Worm (Caenorhabditis elegans) whole organism, late embryonic: Measurements from ENCODE around the gene arl-3.

Source experiments
- ahr-1 ChIP-seq: sonication (generic microtip); optimal IDR thresholded peaks from 2 replicates; lab custom pipeline; 2016; ENCODE audit warnings: missing genetic modification characterization, missing compliant biosample characterization
- ama-1 ChIP-seq: fragments of 150-350 bp; optimal IDR thresholded peaks from 2 replicates; lab custom pipeline; 2014
- ceh-2 ChIP-seq: sonication (generic microtip); optimal IDR thresholded peaks from 2 replicates; lab custom pipeline; 2016; ENCODE audit warnings: missing genotype, missing genetic modification characterization, missing compliant biosample characterization
- dmd-4 ChIP-seq: sonication (generic microtip); optimal IDR thresholded peaks from 2 replicates; lab custom pipeline; 2016; ENCODE audit warnings: borderline replicate concordance, missing genetic modification characterization, missing compliant biosample characterization
- ets-4 ChIP-seq: sonication (generic microtip); optimal IDR thresholded peaks from 2 replicates; lab custom pipeline; 2016; ENCODE audit warnings: missing genetic modification characterization, missing compliant biosample characterization
- gmeb-2 ChIP-seq: sonication (generic microtip); optimal IDR thresholded peaks from 2 replicates; lab custom pipeline; 2016; ENCODE audit warnings: missing genetic modification characterization, inconsistent platforms, missing compliant biosample characterization
- hlh-30 ChIP-seq: sonication (generic microtip); optimal IDR thresholded peaks from 2 replicates; lab custom pipeline; 2017; ENCODE audit warnings: antibody characterized with exemption, missing genetic modification characterization, missing compliant biosample characterization; ENCODE audit not compliant: insufficient read depth
- nhr-11 ChIP-seq: fragments of 150-350 bp; optimal IDR thresholded peaks from 2 replicates; lab custom pipeline; 2014; ENCODE audit warnings: missing biosample characterization, missing genetic modification characterization
- npax-4 ChIP-seq: sonication (generic microtip); optimal IDR thresholded peaks from 2 replicates; lab custom pipeline; 2016; ENCODE audit warnings: missing genetic modification characterization, missing compliant biosample characterization
- pha-2 ChIP-seq: sonication (generic microtip); optimal IDR thresholded peaks from 2 replicates; lab custom pipeline; 2017; ENCODE audit warnings: mild to moderate bottlenecking, missing genetic modification characterization, missing compliant biosample characterization
- pros-1 ChIP-seq: fragments of 150-350 bp; optimal IDR thresholded peaks from 2 replicates; lab custom pipeline; 2014; ENCODE audit warnings: missing biosample characterization, missing genetic modification reagents, missing genetic modification characterization
- tbx-2 ChIP-seq: sonication (generic microtip); optimal IDR thresholded peaks from 2 replicates; lab custom pipeline; 2016; ENCODE audit warnings: missing genetic modification characterization, missing compliant biosample characterization
- unc-86 ChIP-seq: sonication (generic microtip); optimal IDR thresholded peaks from 2 replicates; lab custom pipeline; 2016; ENCODE audit warnings: missing genetic modification characterization, missing compliant biosample characterization
- zip-5 ChIP-seq: sonication (generic microtip); optimal IDR thresholded peaks from 2 replicates; lab custom pipeline; 2016; ENCODE audit warnings: missing genetic modification characterization, missing compliant biosample characterization

- TF ChIP-seq ahr-1 (tag; lab: Kevin White, UChicago) = no peak
- no peak for TF ChIP-seq ama-1 (lab: Kevin White, UChicago)
- no peak for TF ChIP-seq ets-4 (tag; lab: Kevin White, UChicago)
- TF ChIP-seq gmeb-2 (tag; lab: Kevin White, UChicago) = no peak
- TF ChIP-seq pha-2 = no peak
- no peak for TF ChIP-seq pros-1 (tag; lab: Kevin White, UChicago)
- TF ChIP-seq ceh-2 = no peak
- TF ChIP-seq nhr-11 (tag; lab: Kevin White, UChicago) = no peak
- TF ChIP-seq dmd-4 = no peak
- TF ChIP-seq zip-5 (tag; lab: Kevin White, UChicago) = no peak
- TF ChIP-seq hlh-30 (tag; lab: Kevin White, UChicago) = no peak
- no peak for TF ChIP-seq npax-4 (tag; lab: Kevin White, UChicago)
- TF ChIP-seq unc-86 = no peak
- no peak for TF ChIP-seq tbx-2 (tag; lab: Kevin White, UChicago)
Observed at ce11 chrII:14616402-14616801, 10.1 kb downstream of the arl-3 start.
